Worm (Caenorhabditis elegans) whole organism, L4 larva: ENCODE results near the gene best-20.

Source experiments
- D1046.2 ChIP-seq: fragments of 200-800 bp; sonication (Bioruptor generic); IDR thresholded peaks from 2 replicates; pipeline ENCODE4 v1.3.6; 2022; ENCODE audit warnings: missing genetic modification characterization, missing compliant biosample characterization
- F37D6.2 ChIP-seq: sonication (generic microtip); optimal IDR thresholded peaks from 2 replicates; lab custom pipeline; 2016; ENCODE audit warnings: mild to moderate bottlenecking, missing genetic modification characterization, missing compliant biosample characterization
- F44E2.7 ChIP-seq: fragments of 200-800 bp; sonication (Bioruptor generic); IDR thresholded peaks from 2 replicates; pipeline ENCODE4 v2.1.2; 2022; ENCODE audit warnings: missing genetic modification characterization, missing compliant biosample characterization
- R02D3.7 ChIP-seq: fragments of 150-350 bp; sonication (generic microtip); optimal IDR thresholded peaks from 3 replicates; lab custom pipeline; 2014; ENCODE audit warnings: missing biosample characterization, missing genetic modification characterization
- T20F7.1 ChIP-seq: fragments of 200-800 bp; sonication (Bioruptor generic); optimal IDR thresholded peaks from 2 replicates; lab custom pipeline; 2018; ENCODE audit warnings: mild to moderate bottlenecking, missing genetic modification characterization, missing compliant biosample characterization
- Y48G9A.11 ChIP-seq: fragments of 200-800 bp; sonication (Bioruptor generic); IDR thresholded peaks from 2 replicates; pipeline ENCODE4 v1.3.6; 2022; ENCODE audit warnings: missing genetic modification reagents, missing genetic modification characterization, missing compliant biosample characterization
- Y75B8A.6 ChIP-seq: fragments of 200-800 bp; sonication (Bioruptor generic); IDR thresholded peaks from 2 replicates; pipeline ENCODE4 v1.3.6; 2022; ENCODE audit warnings: missing genetic modification reagents, missing genetic modification characterization, missing compliant biosample characterization
- ZK546.5 ChIP-seq, 2 experiments: sonication (generic microtip); optimal IDR thresholded peaks; 2 replicates each; lab custom pipeline; 2017; ENCODE audit warnings: missing biosample characterization in 2 of 2, missing genetic modification characterization in 2 of 2
- aha-1 ChIP-seq: fragments of 150-350 bp; peaks from one replicate; lab custom pipeline; 2014; ENCODE audit warnings: missing biosample characterization, missing genetic modification characterization
- aly-2 ChIP-seq: sonication (generic microtip); optimal IDR thresholded peaks from 2 replicates; lab custom pipeline; 2018; ENCODE audit warnings: missing biosample characterization, missing genetic modification characterization
- attf-4 ChIP-seq: sonication (generic microtip); optimal IDR thresholded peaks from 3 replicates; lab custom pipeline; 2017; ENCODE audit warnings: missing biosample characterization, missing genetic modification characterization
- ceh-28 ChIP-seq: fragments of 150-350 bp; optimal IDR thresholded peaks from 2 replicates; lab custom pipeline; 2014; ENCODE audit warnings: missing biosample characterization, missing genetic modification reagents, missing genetic modification characterization
- daf-16 ChIP-seq, 3 experiments: sonication (generic microtip); optimal IDR thresholded peaks; 2 replicates each; lab custom pipeline; 2016 to 2017; ENCODE audit warnings: missing genetic modification characterization in 3 of 3, missing genetic modification reagents in 3 of 3, mild to moderate bottlenecking in 2 of 3, missing compliant biosample characterization in 2 of 3, missing biosample characterization in 1 of 3, moderate library complexity in 1 of 3
- dmd-6 ChIP-seq: fragments of 200-800 bp; sonication (Bioruptor generic); IDR thresholded peaks from 2 replicates; pipeline ENCODE4 v1.3.6; 2022; ENCODE audit warnings: missing genetic modification reagents, missing genetic modification characterization, missing compliant biosample characterization
- dpl-1 ChIP-seq: fragments of 150-350 bp; optimal IDR thresholded peaks from 2 replicates; lab custom pipeline; 2014; ENCODE audit warnings: missing biosample characterization, missing genetic modification reagents, missing genetic modification characterization
- duxl-1 ChIP-seq: sonication (generic microtip); optimal IDR thresholded peaks from 2 replicates; lab custom pipeline; 2016; ENCODE audit warnings: mild to moderate bottlenecking, missing genetic modification characterization, moderate library complexity, missing compliant biosample characterization; ENCODE audit not compliant: poor library complexity
- egl-27 ChIP-seq: sonication (generic microtip); optimal IDR thresholded peaks from 3 replicates; lab custom pipeline; 2017; ENCODE audit warnings: missing biosample characterization, missing genetic modification reagents, missing genetic modification characterization
- fos-1 ChIP-seq: fragments of 150-350 bp; optimal IDR thresholded peaks from 2 replicates; lab custom pipeline; 2014; ENCODE audit warnings: missing biosample characterization, missing genetic modification characterization
- hlh-11 ChIP-seq: fragments of 200-800 bp; sonication (Bioruptor generic); optimal IDR thresholded peaks from 2 replicates; lab custom pipeline; 2018; ENCODE audit warnings: mild to moderate bottlenecking, missing genetic modification characterization, missing compliant biosample characterization
- hlh-30 ChIP-seq: sonication (generic microtip); optimal IDR thresholded peaks from 2 replicates; lab custom pipeline; 2017; ENCODE audit warnings: antibody characterized with exemption, mild to moderate bottlenecking, missing genetic modification characterization, missing compliant biosample characterization; ENCODE audit not compliant: insufficient read depth
- hmg-1.1 ChIP-seq: fragments of 200-800 bp; sonication (Bioruptor generic); IDR thresholded peaks from 2 replicates; pipeline ENCODE4 v1.3.6; 2022; ENCODE audit warnings: missing genetic modification reagents, missing genetic modification characterization, missing compliant biosample characterization
- lin-13 ChIP-seq: fragments of 150-350 bp; optimal IDR thresholded peaks from 2 replicates; lab custom pipeline; 2014; ENCODE audit warnings: missing biosample characterization, missing genetic modification reagents, missing genetic modification characterization
- lin-15B ChIP-seq: fragments of 150-350 bp; sonication (generic microtip); optimal IDR thresholded peaks from 3 replicates; lab custom pipeline; 2014; ENCODE audit warnings: missing biosample characterization, missing genetic modification characterization
- lin-29 ChIP-seq: fragments of 200-800 bp; sonication (Bioruptor generic); IDR thresholded peaks from 2 replicates; pipeline ENCODE4 v1.3.6; 2022; ENCODE audit warnings: missing genetic modification reagents, missing genetic modification characterization, missing compliant biosample characterization
- lsy-2 ChIP-seq, 2 experiments: fragments of 150-350 bp in 1 of 2; sonication (generic microtip) in 1 of 2; optimal IDR thresholded peaks; 2 replicates each; lab custom pipeline; 2014 to 2017; ENCODE audit warnings: missing biosample characterization in 2 of 2, missing genetic modification characterization in 2 of 2
- madf-9 ChIP-seq: fragments of 200-800 bp; sonication (Bioruptor generic); conservative IDR thresholded peaks from 2 replicates; pipeline ENCODE4 v1.3.6; 2022; ENCODE audit warnings: missing genetic modification reagents, missing genetic modification characterization, missing compliant biosample characterization
- mdl-1 ChIP-seq, 2 experiments: fragments of 150-350 bp in 1 of 2; sonication (generic microtip) in 1 of 2; optimal IDR thresholded peaks; 2 replicates each; lab custom pipeline; 2014 to 2017; ENCODE audit warnings: missing biosample characterization in 2 of 2, missing genetic modification characterization in 2 of 2
- mep-1 ChIP-seq: fragments of 150-350 bp; sonication (generic microtip); optimal IDR thresholded peaks from 3 replicates; lab custom pipeline; 2014; ENCODE audit warnings: missing biosample characterization, missing genetic modification characterization
- mes-2 ChIP-seq: sonication (generic microtip); optimal IDR thresholded peaks from 2 replicates; lab custom pipeline; 2016; ENCODE audit warnings: missing genotype, mild to moderate bottlenecking, missing genetic modification characterization, missing compliant biosample characterization; ENCODE audit not compliant: poor library complexity, severe bottlenecking
- mxl-3 ChIP-seq: fragments of 200-800 bp; sonication (Bioruptor generic); optimal IDR thresholded peaks from 2 replicates; lab custom pipeline; 2018; ENCODE audit warnings: mild to moderate bottlenecking, missing genetic modification characterization, missing compliant biosample characterization
- nhr-10 ChIP-seq: fragments of 150-350 bp; optimal IDR thresholded peaks from 2 replicates; lab custom pipeline; 2014; ENCODE audit warnings: missing biosample characterization, missing genetic modification characterization
- nhr-11 ChIP-seq: fragments of 150-350 bp; optimal IDR thresholded peaks from 2 replicates; lab custom pipeline; 2014; ENCODE audit warnings: missing biosample characterization, missing genetic modification characterization
- nhr-25 ChIP-seq: sonication (generic microtip); optimal IDR thresholded peaks from 2 replicates; lab custom pipeline; 2017; ENCODE audit warnings: missing genetic modification characterization, mild to moderate bottlenecking, missing compliant biosample characterization, antibody characterized with exemption, moderate library complexity, borderline replicate concordance; ENCODE audit not compliant: insufficient read depth
- nhr-28 ChIP-seq: fragments of 150-350 bp; optimal IDR thresholded peaks from 2 replicates; lab custom pipeline; 2014; ENCODE audit warnings: missing biosample characterization, missing genetic modification characterization
- nhr-42 ChIP-seq: fragments of 200-800 bp; sonication (Bioruptor generic); IDR thresholded peaks from 2 replicates; pipeline ENCODE4 v1.3.6; 2022; ENCODE audit warnings: missing genetic modification characterization, missing compliant biosample characterization
- nhr-6 ChIP-seq: fragments of 150-350 bp; optimal IDR thresholded peaks from 2 replicates; lab custom pipeline; 2014; ENCODE audit warnings: missing biosample characterization, missing genetic modification characterization
- nhr-77 ChIP-seq: fragments of 150-350 bp; optimal IDR thresholded peaks from 2 replicates; lab custom pipeline; 2014; ENCODE audit warnings: missing biosample characterization, missing genetic modification characterization
- pha-4 ChIP-seq, 2 experiments: fragments of 150-350 bp in 1 of 2; fragments of 200-800 bp in 1 of 2; sonication (Bioruptor generic) in 1 of 2; IDR thresholded peaks in 1 of 2; optimal IDR thresholded peaks in 1 of 2; 2 replicates each; pipeline versions ENCODE4 v1.3.6 to Lab custom; 2014 to 2022; ENCODE audit warnings: missing genetic modification characterization in 2 of 2, missing genetic modification reagents in 2 of 2, missing biosample characterization in 1 of 2, missing compliant biosample characterization in 1 of 2
- snpc-1.2 ChIP-seq: fragments of 200-800 bp; sonication (Bioruptor generic); IDR thresholded peaks from 2 replicates; pipeline ENCODE4 v1.3.6; 2022; ENCODE audit warnings: missing genetic modification reagents, missing genetic modification characterization, missing compliant biosample characterization
- snpc-4 ChIP-seq: fragments of 150-350 bp; optimal IDR thresholded peaks from 2 replicates; lab custom pipeline; 2014; ENCODE audit warnings: missing biosample characterization, missing genetic modification characterization
- unc-39 ChIP-seq: sonication (generic microtip); optimal IDR thresholded peaks from 2 replicates; lab custom pipeline; 2017; ENCODE audit warnings: missing biosample characterization, missing genetic modification characterization
- unc-62 ChIP-seq, 3 experiments: fragments of 150-350 bp in 1 of 3; sonication (generic microtip); optimal IDR thresholded peaks in 2 of 3; peaks in 1 of 3; 1 replicate in 1 of 3; 2 replicates in 2 of 3; lab custom pipeline; 2014 to 2017; ENCODE audit warnings: missing biosample characterization in 3 of 3, missing genetic modification characterization in 3 of 3, missing genetic modification reagents in 3 of 3, missing genotype in 1 of 3
- zag-1 ChIP-seq: fragments of 150-350 bp; optimal IDR thresholded peaks from 2 replicates; lab custom pipeline; 2014; ENCODE audit warnings: missing biosample characterization, missing genetic modification characterization
- zfp-3 ChIP-seq: fragments of 200-800 bp; sonication (Bioruptor generic); conservative IDR thresholded peaks from 2 replicates; pipeline ENCODE4 v1.3.6; 2022; ENCODE audit warnings: missing genetic modification reagents, missing genetic modification characterization, missing compliant biosample characterization
- zip-2 ChIP-seq: fragments of 150-350 bp; optimal IDR thresholded peaks from 2 replicates; lab custom pipeline; 2014; ENCODE audit warnings: missing biosample characterization, missing genetic modification characterization

best-20 gene

ce11 chrIV:3740830-3741477, 15.1 kb upstream of the best-20 start, which contains the start of gene nape-1 (continued):
- TF ChIP-seq hlh-11 (tag; lab: Kevin White, UChicago): peak; percentile 80
- no peak for TF ChIP-seq Y48G9A.11 (GFP tag; lab: Robert Waterston, UW)
- TF ChIP-seq pha-4 (GFP tag; IDR thresholded peaks at IDR 0.05; lab: Robert Waterston, UW): peak; percentile 64; the same call in 1 of the 2 replicates
- peak; percentile 92 for TF ChIP-seq pha-4 (tag; optimal IDR thresholded peaks at IDR 0.05; lab: Kevin White, UChicago)
- TF ChIP-seq zag-1 (tag; lab: Kevin White, UChicago): no peak
- no peak for TF ChIP-seq unc-39 (tag; lab: Kevin White, UChicago)
- TF ChIP-seq snpc-4 (tag; lab: Kevin White, UChicago): no peak
- TF ChIP-seq mxl-3 (GFP tag; lab: Kevin White, UChicago): peak; percentile 55
- peak; percentile 57 for TF ChIP-seq mes-2 (tag; lab: Kevin White, UChicago)
- no peak for TF ChIP-seq nhr-11 (tag; lab: Kevin White, UChicago)
- TF ChIP-seq mdl-1 (tag; optimal IDR thresholded peaks at IDR 0.05; lab: Kevin White, UChicago): peak in 1 of 2 experiments; percentile 80
- TF ChIP-seq dpl-1 (GFP tag; lab: Kevin White, UChicago): peak; percentile 29
- peak; percentile 53 for TF ChIP-seq mep-1 (tag; lab: Kevin White, UChicago)
- TF ChIP-seq dmd-6 (GFP tag; lab: Robert Waterston, UW): peak; percentile 44; the same call in 1 of the 2 replicates
- no peak for TF ChIP-seq fos-1
- peak in 1 of 2 experiments; percentile 62 for TF ChIP-seq lsy-2 (tag; optimal IDR thresholded peaks at IDR 0.05; lab: Kevin White, UChicago)
- peak; percentile 29 for TF ChIP-seq nhr-77 (tag; lab: Kevin White, UChicago)
- TF ChIP-seq daf-16 (GFP tag; optimal IDR thresholded peaks at IDR 0.05; lab: Kevin White, UChicago): no peak
- TF ChIP-seq daf-16 (tag; optimal IDR thresholded peaks at IDR 0.05; lab: Kevin White, UChicago): peak; percentile 67
- TF ChIP-seq nhr-42 (GFP tag; lab: Robert Waterston, UW): no peak
- peak; percentile 63 for TF ChIP-seq hlh-30 (tag; lab: Kevin White, UChicago)

DNA sequence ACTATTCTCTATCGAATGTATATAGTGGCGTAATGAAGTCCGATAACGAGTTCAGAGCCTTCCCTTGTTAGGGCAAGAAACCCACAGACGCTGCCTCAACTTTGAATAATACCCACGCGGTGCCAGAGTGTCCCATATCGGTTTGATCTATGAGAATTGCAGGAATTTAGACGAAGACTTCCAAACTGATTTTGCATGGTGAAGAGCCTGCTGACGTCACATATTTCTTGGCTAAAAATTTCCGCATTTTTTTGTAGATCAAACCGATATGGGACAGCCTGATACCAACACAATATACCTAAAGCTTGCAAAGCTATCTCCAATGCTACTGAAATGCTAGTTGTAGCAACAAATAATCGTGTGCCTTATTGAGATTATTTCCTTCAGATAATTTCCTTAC, 14.1 kb upstream of the best-20 start:
- TF ChIP-seq unc-62 (GFP tag; optimal IDR thresholded peaks at IDR 0.05 in 1 of 2; lab: Kevin White, UChicago) (peak in 1 of 2 experiments; percentile 92), unc-62 (tag; optimal IDR thresholded peaks at IDR 0.05; lab: Kevin White, UChicago) (no peak), hmg-1.1 (GFP tag; lab: Robert Waterston, UW) (no peak)

DNA sequence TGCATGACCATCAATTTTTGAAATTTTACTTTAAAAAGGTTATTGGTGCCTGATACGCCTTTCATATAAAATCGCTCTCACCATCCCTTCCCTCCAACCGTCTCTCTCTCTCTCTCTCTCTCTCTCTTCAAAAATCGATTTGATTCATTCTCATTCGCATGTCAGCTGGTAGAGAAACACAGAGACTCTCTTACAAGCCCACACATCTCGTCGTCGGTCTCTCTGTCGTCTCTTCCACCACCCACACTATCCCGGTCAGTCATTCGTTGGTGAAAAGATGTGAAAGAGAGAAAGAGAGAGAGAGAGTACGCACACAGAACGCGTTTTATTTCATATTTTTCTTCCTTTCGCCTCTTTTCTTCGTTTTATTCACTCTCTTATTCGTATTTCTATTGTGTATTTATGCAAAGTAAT, 13.6 kb upstream of the best-20 start:
- TF ChIP-seq attf-4 (tag; lab: Kevin White, UChicago) (no peak), mdl-1 (tag; optimal IDR thresholded peaks at IDR 0.05; lab: Kevin White, UChicago) (peak in 1 of 2 experiments; percentile 88), Y75B8A.6 (GFP tag; lab: Robert Waterston, UW) (no peak), duxl-1 (tag; lab: Kevin White, UChicago) (no peak), F37D6.2 (tag; lab: Kevin White, UChicago) (no peak), lin-13 (no peak), nhr-10 (tag; lab: Kevin White, UChicago) (peak; percentile 62), zip-2 (tag; lab: Kevin White, UChicago) (no peak), D1046.2 (GFP tag; lab: Robert Waterston, UW) (no peak), lin-29 (GFP tag; lab: Robert Waterston, UW) (no peak), F44E2.7 (GFP tag; lab: Robert Waterston, UW) (no peak), T20F7.1 (GFP tag; lab: Kevin White, UChicago) (no peak), zfp-3 (GFP tag; lab: Robert Waterston, UW) (no peak), aly-2 (tag; lab: Kevin White, UChicago) (no peak), snpc-1.2 (GFP tag; lab: Robert Waterston, UW) (no peak), aha-1 (peak; percentile 95), madf-9 (no peak), lin-15B (tag; lab: Kevin White, UChicago) (no peak), ZK546.5 (tag; optimal IDR thresholded peaks at IDR 0.05; lab: Kevin White, UChicago) (no peak), nhr-25 (tag; lab: Kevin White, UChicago) (peak; percentile 57), daf-16 (GFP tag; optimal IDR thresholded peaks at IDR 0.05; lab: Kevin White, UChicago) (no peak), daf-16 (tag; optimal IDR thresholded peaks at IDR 0.05; lab: Kevin White, UChicago) (peak; percentile 67), egl-27 (tag; lab: Kevin White, UChicago) (no peak), R02D3.7 (no peak), nhr-6 (tag; lab: Kevin White, UChicago) (peak; percentile 71), fos-1 (no peak), ceh-28 (tag; lab: Kevin White, UChicago) (peak; percentile 70), snpc-4 (tag; lab: Kevin White, UChicago) (no peak), nhr-28 (tag; lab: Kevin White, UChicago) (peak; percentile 86)
